Worm (Caenorhabditis elegans): ENCODE data around the gene him-4.

DNA sequence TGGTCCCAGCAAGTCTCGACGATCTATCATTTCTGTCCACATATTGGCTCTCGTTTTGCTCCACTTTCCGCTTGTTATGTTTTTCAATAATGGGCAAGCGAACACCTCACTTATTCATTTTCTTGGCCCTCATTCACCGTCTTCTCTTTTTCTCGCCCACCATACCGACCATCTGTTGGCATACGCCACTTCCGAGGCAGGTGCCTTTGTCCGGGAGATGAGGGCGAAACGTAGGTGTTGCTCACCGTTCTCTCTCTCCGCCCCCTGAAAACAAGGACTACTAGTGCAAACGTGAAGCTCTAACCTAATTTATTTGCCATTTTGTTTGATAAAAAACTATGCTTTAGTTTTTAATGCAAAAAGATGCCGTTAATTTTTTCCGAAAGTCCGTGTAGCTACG, 19.7 kb upstream of the him-4 start:
- no peak for TF ChIP-seq ztf-11 (tag; optimal IDR thresholded peaks at IDR 0.05)
- TF ChIP-seq nhr-77 (tag; optimal IDR thresholded peaks at IDR 0.05) = no peak
